Worm (Caenorhabditis elegans) whole organism, L4/young adult: ENCODE measurements around the gene atf-4.

ENCODE experiments used
- W03F9.2 ChIP-seq: fragments of 150-350 bp; optimal IDR thresholded peaks from 2 replicates; lab custom pipeline; 2014; ENCODE audit warnings: missing biosample characterization, missing genetic modification characterization
- dao-5 ChIP-seq: sonication (generic microtip); optimal IDR thresholded peaks from 2 replicates; lab custom pipeline; 2016; ENCODE audit warnings: missing genotype, missing genetic modification characterization, moderate library complexity, missing compliant biosample characterization
- him-1 ChIP-seq: sonication (generic microtip); optimal IDR thresholded peaks from 2 replicates; lab custom pipeline; 2016; ENCODE audit warnings: missing genotype, missing genetic modification reagents, missing genetic modification characterization, missing compliant biosample characterization

DNA sequence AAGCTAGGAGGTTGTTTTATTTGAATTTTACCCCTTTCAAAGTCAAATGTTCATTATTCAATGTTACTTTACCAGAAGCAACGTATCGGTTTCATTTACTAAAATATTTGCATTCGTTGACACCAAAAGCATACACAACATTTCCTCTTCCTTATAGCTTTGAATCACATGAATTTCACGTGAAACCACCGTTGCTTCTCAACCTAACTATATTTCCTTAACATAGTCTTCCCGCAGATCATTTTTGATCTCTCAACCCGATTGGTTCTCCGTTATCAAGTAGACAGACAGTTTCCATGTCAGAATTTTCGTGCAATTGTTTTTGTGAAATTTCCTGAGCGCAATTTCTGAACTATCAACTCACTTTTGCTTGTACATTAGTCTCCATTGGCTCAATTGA lies 705 bp downstream of the atf-4 start:
- TF ChIP-seq him-1 (tag; lab: Kevin White, UChicago) = no peak
- TF ChIP-seq W03F9.2 (tag; lab: Kevin White, UChicago) = no peak
- no peak for TF ChIP-seq dao-5 (tag; lab: Kevin White, UChicago)
